Worm (Caenorhabditis elegans) whole organism, L1 larva: Measurements from ENCODE around the gene ccd-5.

Experiments
- C04F5.9 ChIP-seq: sonication (generic microtip); optimal IDR thresholded peaks from 2 replicates; lab custom pipeline; 2016; ENCODE audit warnings: missing genetic modification characterization, missing compliant biosample characterization
- C16A3.4 ChIP-seq: fragments of 150-350 bp; optimal IDR thresholded peaks from 2 replicates; lab custom pipeline; 2014; ENCODE audit warnings: missing biosample characterization, missing genetic modification characterization
- C34B4.2 ChIP-seq: sonication (generic microtip); optimal IDR thresholded peaks from 2 replicates; lab custom pipeline; 2017; ENCODE audit warnings: mild to moderate bottlenecking, missing genetic modification characterization, missing compliant biosample characterization
- Y116A8C.19 ChIP-seq: sonication (generic microtip); optimal IDR thresholded peaks from 2 replicates; lab custom pipeline; 2016; ENCODE audit warnings: missing compliant biosample characterization, missing genetic modification characterization, borderline replicate concordance
- alr-1 ChIP-seq: fragments of 200-800 bp; sonication (Bioruptor generic); optimal IDR thresholded peaks from 2 replicates; lab custom pipeline; 2018; ENCODE audit warnings: borderline replicate concordance, mild to moderate bottlenecking, missing genetic modification characterization, missing compliant biosample characterization
- blmp-1 ChIP-seq: fragments of 150-350 bp; optimal IDR thresholded peaks from 2 replicates; lab custom pipeline; 2014; ENCODE audit warnings: missing biosample characterization, missing genetic modification characterization
- ceh-82 ChIP-seq, 3 experiments: fragments of 150-350 bp in 1 of 3; sonication (generic microtip) in 2 of 3; optimal IDR thresholded peaks; 2 replicates each; lab custom pipeline; 2014 to 2017; ENCODE audit warnings: missing biosample characterization in 3 of 3, missing genetic modification characterization in 3 of 3
- ceh-90 ChIP-seq: sonication (generic microtip); optimal IDR thresholded peaks from 2 replicates; lab custom pipeline; 2016; ENCODE audit warnings: missing genetic modification characterization, missing compliant biosample characterization
- ces-1 ChIP-seq: fragments of 150-350 bp; optimal IDR thresholded peaks from 2 replicates; lab custom pipeline; 2014; ENCODE audit warnings: missing biosample characterization, missing genetic modification reagents, missing genetic modification characterization
- efl-1 ChIP-seq, 4 experiments: fragments of 150-350 bp; optimal IDR thresholded peaks in 3 of 4; peaks in 1 of 4; 1 replicate in 1 of 4; 2 replicates in 3 of 4; lab custom pipeline; 2014; ENCODE audit warnings: missing biosample characterization in 2 of 4, missing genetic modification characterization in 2 of 4, missing genetic modification reagents in 2 of 4
- efl-3 ChIP-seq: fragments of 200-800 bp; sonication (Bioruptor generic); optimal IDR thresholded peaks from 2 replicates; lab custom pipeline; 2018; ENCODE audit warnings: mild to moderate bottlenecking, missing genetic modification characterization, missing compliant biosample characterization
- elt-2 ChIP-seq: sonication (generic microtip); optimal IDR thresholded peaks from 2 replicates; lab custom pipeline; 2016; ENCODE audit warnings: missing genetic modification characterization, mild to moderate bottlenecking, inconsistent platforms, missing compliant biosample characterization, missing genetic modification reagents
- elt-3 ChIP-seq, 6 experiments: fragments of 150-350 bp in 1 of 6; sonication (generic microtip); optimal IDR thresholded peaks; 2 replicates each; lab custom pipeline; 2017 to 2018; ENCODE audit warnings: missing biosample characterization in 6 of 6, missing genetic modification characterization in 6 of 6, inconsistent platforms in 1 of 6
- grh-1 ChIP-seq: fragments of 200-800 bp; sonication (Bioruptor generic); IDR thresholded peaks from 2 replicates; pipeline ENCODE4 v1.3.6; 2022; ENCODE audit warnings: missing genetic modification reagents, missing genetic modification characterization, missing compliant biosample characterization
- hlh-17 ChIP-seq: fragments of 200-800 bp; sonication (Bioruptor generic); optimal IDR thresholded peaks from 2 replicates; lab custom pipeline; 2018; ENCODE audit warnings: missing genetic modification characterization, mild to moderate bottlenecking, missing compliant biosample characterization, moderate library complexity, borderline replicate concordance
- irx-1 ChIP-seq: sonication (generic microtip); optimal IDR thresholded peaks from 2 replicates; lab custom pipeline; 2016; ENCODE audit warnings: missing genetic modification characterization, missing compliant biosample characterization
- lin-13 ChIP-seq: fragments of 150-350 bp; optimal IDR thresholded peaks from 2 replicates; lab custom pipeline; 2014; ENCODE audit warnings: missing biosample characterization, missing genetic modification reagents, missing genetic modification characterization
- lin-14 ChIP-seq: fragments of 200-800 bp; sonication (Bioruptor generic); optimal IDR thresholded peaks from 2 replicates; lab custom pipeline; 2018; ENCODE audit warnings: mild to moderate bottlenecking, missing genetic modification characterization, moderate library complexity, missing compliant biosample characterization
- lin-35 ChIP-seq, 2 experiments: fragments of 150-350 bp; optimal IDR thresholded peaks; 2 replicates each; lab custom pipeline; 2014; ENCODE audit warnings: missing biosample characterization in 2 of 2, missing genetic modification characterization in 2 of 2, missing genetic modification reagents in 2 of 2
- lsy-2 ChIP-seq, 2 experiments: fragments of 150-350 bp; optimal IDR thresholded peaks; 2 replicates each; lab custom pipeline; 2014; ENCODE audit warnings: missing biosample characterization in 2 of 2, missing genetic modification characterization in 2 of 2
- mdl-1 ChIP-seq, 2 experiments: fragments of 150-350 bp; optimal IDR thresholded peaks; 2 replicates each; lab custom pipeline; 2014 to 2017; ENCODE audit warnings: missing biosample characterization in 2 of 2, missing genetic modification characterization in 2 of 2, inconsistent platforms in 1 of 2
- mep-1 ChIP-seq: fragments of 150-350 bp; optimal IDR thresholded peaks from 2 replicates; lab custom pipeline; 2014; ENCODE audit warnings: missing biosample characterization, missing genetic modification characterization
- nhr-19 ChIP-seq: fragments of 200-800 bp; sonication (Bioruptor generic); conservative IDR thresholded peaks from 2 replicates; pipeline ENCODE4 v1.3.6; 2022; ENCODE audit warnings: missing genetic modification characterization, missing compliant biosample characterization
- nhr-20 ChIP-seq: sonication (generic microtip); optimal IDR thresholded peaks from 2 replicates; lab custom pipeline; 2016; ENCODE audit warnings: mild to moderate bottlenecking, missing genetic modification characterization, missing compliant biosample characterization
- nhr-28 ChIP-seq: fragments of 150-350 bp; optimal IDR thresholded peaks from 2 replicates; lab custom pipeline; 2014; ENCODE audit warnings: missing biosample characterization, missing genetic modification characterization
- nhr-71 ChIP-seq: sonication (generic microtip); optimal IDR thresholded peaks from 2 replicates; lab custom pipeline; 2016; ENCODE audit warnings: mild to moderate bottlenecking, missing genetic modification characterization, moderate library complexity, missing compliant biosample characterization
- nhr-77 ChIP-seq: fragments of 150-350 bp; optimal IDR thresholded peaks from 2 replicates; lab custom pipeline; 2014; ENCODE audit warnings: missing biosample characterization, missing genetic modification characterization
- nhr-85 ChIP-seq: sonication (generic microtip); peaks from one replicate; lab custom pipeline; 2016; ENCODE audit warnings: missing genetic modification characterization, inconsistent platforms, missing compliant biosample characterization
- nhr-90 ChIP-seq: sonication (generic microtip); optimal IDR thresholded peaks from 2 replicates; lab custom pipeline; 2016; ENCODE audit warnings: mild to moderate bottlenecking, missing genetic modification characterization, missing compliant biosample characterization; ENCODE audit not compliant: poor library complexity
- pax-3 ChIP-seq: fragments of 200-800 bp; sonication (Bioruptor generic); optimal IDR thresholded peaks from 2 replicates; lab custom pipeline; 2018; ENCODE audit warnings: mild to moderate bottlenecking, missing genetic modification characterization, moderate library complexity, missing compliant biosample characterization
- pqm-1 ChIP-seq: sonication (generic microtip); optimal IDR thresholded peaks from 3 replicates; lab custom pipeline; 2017; ENCODE audit warnings: missing biosample characterization, missing genetic modification characterization
- rnt-1 ChIP-seq: sonication (generic microtip); optimal IDR thresholded peaks from 2 replicates; lab custom pipeline; 2016; ENCODE audit warnings: mild to moderate bottlenecking, missing genetic modification characterization, moderate library complexity, missing compliant biosample characterization
- skn-1 ChIP-seq: fragments of 150-350 bp; optimal IDR thresholded peaks from 2 replicates; lab custom pipeline; 2014; ENCODE audit warnings: missing biosample characterization, missing genetic modification characterization
- snu-23 ChIP-seq: sonication (generic microtip); optimal IDR thresholded peaks from 2 replicates; lab custom pipeline; 2016; ENCODE audit warnings: missing genetic modification characterization, missing compliant biosample characterization
- swsn-7 ChIP-seq: sonication (generic microtip); optimal IDR thresholded peaks from 2 replicates; lab custom pipeline; 2016; ENCODE audit warnings: missing genetic modification characterization, missing compliant biosample characterization
- tbx-2 ChIP-seq: sonication (generic microtip); optimal IDR thresholded peaks from 2 replicates; lab custom pipeline; 2016; ENCODE audit warnings: missing genetic modification characterization, missing compliant biosample characterization
- tlp-1 ChIP-seq: fragments of 150-350 bp; optimal IDR thresholded peaks from 2 replicates; lab custom pipeline; 2014; ENCODE audit warnings: missing biosample characterization, missing genetic modification characterization
- unc-130 ChIP-seq: fragments of 150-350 bp; optimal IDR thresholded peaks from 2 replicates; lab custom pipeline; 2017; ENCODE audit warnings: missing biosample characterization, missing genetic modification characterization, inconsistent platforms
- unc-30 ChIP-seq: sonication (generic microtip); optimal IDR thresholded peaks from 2 replicates; lab custom pipeline; 2017; ENCODE audit warnings: missing biosample characterization, missing genetic modification characterization
- unc-62 ChIP-seq: fragments of 150-350 bp; optimal IDR thresholded peaks from 2 replicates; lab custom pipeline; 2014; ENCODE audit warnings: missing biosample characterization, missing genetic modification reagents, missing genetic modification characterization
- unc-86 ChIP-seq: sonication (generic microtip); optimal IDR thresholded peaks from 2 replicates; lab custom pipeline; 2016; ENCODE audit warnings: missing genetic modification characterization, missing compliant biosample characterization
- vab-15 ChIP-seq: sonication (generic microtip); optimal IDR thresholded peaks from 2 replicates; lab custom pipeline; 2017; ENCODE audit warnings: missing genotype, mild to moderate bottlenecking, missing genetic modification characterization, missing compliant biosample characterization
- zag-1 ChIP-seq: fragments of 150-350 bp; optimal IDR thresholded peaks from 2 replicates; lab custom pipeline; 2014; ENCODE audit warnings: missing biosample characterization, missing genetic modification characterization
- ztf-4 ChIP-seq: fragments of 150-350 bp; optimal IDR thresholded peaks from 2 replicates; lab custom pipeline; 2014; ENCODE audit warnings: missing biosample characterization, missing genetic modification characterization

ccd-5 gene

DNA sequence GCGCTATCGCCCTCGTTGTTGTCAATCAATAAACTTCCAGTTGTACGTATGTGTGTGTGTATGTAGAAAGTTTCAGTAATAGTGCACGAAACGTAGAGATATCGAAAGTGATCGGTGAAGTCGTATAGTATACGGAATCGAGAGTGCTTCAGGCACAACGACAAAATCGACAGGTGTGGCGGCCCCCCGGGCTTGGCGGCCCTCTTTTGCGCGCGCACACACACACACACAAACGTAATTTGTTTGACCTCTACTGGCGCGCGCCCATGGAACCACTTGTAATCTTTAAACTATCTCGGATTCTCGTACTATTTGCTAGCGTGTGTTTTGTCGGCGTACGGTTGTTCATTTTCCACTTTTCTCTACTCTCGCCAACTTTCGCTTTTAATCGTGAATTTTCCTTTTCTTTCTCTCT lies 19.1 kb upstream of the ccd-5 start (continued):
- TF ChIP-seq elt-3 (tag; optimal IDR thresholded peaks at IDR 0.05; lab: Kevin White, UChicago) (peak in 2 of 6 experiments; percentile 44), nhr-85 (tag; lab: Kevin White, UChicago) (peak; percentile 96), pax-3 (tag; lab: Kevin White, UChicago) (no peak), skn-1 (tag; lab: Kevin White, UChicago) (peak; percentile 83), unc-130 (tag; lab: Kevin White, UChicago) (peak; percentile 79), tbx-2 (peak; percentile 76)
- TF ChIP-seq, all 84 proteins: peak for 31

DNA sequence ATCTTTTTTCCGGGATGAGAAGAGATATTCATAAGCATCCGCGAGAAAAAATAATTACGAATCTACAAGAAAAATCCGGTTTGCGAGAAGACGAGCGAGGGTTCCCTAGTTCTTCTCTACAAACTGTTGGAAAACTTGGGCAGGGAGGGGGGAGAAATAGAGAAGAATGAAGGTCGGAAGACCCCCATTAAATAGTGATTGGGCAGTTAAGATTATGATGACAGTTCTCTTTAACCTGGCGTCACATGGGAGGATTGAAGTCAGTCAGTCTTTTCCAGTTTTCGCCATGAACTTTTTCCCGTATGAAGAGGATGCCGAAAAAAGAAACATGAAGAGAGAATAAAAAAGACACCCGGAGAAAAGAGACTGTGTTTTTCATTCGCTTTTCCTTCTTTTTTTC lies 18.3 kb upstream of the ccd-5 start:
- peak; percentile 41 for TF ChIP-seq snu-23 (GFP tag; lab: Kevin White, UChicago)
- TF ChIP-seq nhr-77 (tag; lab: Kevin White, UChicago): no peak
- TF ChIP-seq nhr-71 (tag; lab: Kevin White, UChicago): peak; percentile 15
- TF ChIP-seq nhr-28 (tag; lab: Kevin White, UChicago): no peak
- TF ChIP-seq vab-15 (tag; lab: Kevin White, UChicago): peak; percentile 43
- TF ChIP-seq unc-130 (tag; lab: Kevin White, UChicago): peak; percentile 23
- no peak for TF ChIP-seq lin-13 (GFP tag; lab: Kevin White, UChicago)
- TF ChIP-seq C16A3.4 (tag; lab: Kevin White, UChicago): peak; percentile 5
- TF ChIP-seq elt-3 (tag; optimal IDR thresholded peaks at IDR 0.05; lab: Kevin White, UChicago): peak in 1 of 6 experiments; percentile 76
- peak; percentile 36 for TF ChIP-seq nhr-90 (tag; lab: Kevin White, UChicago)
- peak in 1 of 2 experiments; percentile 55 for TF ChIP-seq lin-35 (GFP tag; optimal IDR thresholded peaks at IDR 0.05; lab: Kevin White, UChicago)
- TF ChIP-seq hlh-17: no peak
- TF ChIP-seq lin-14 (GFP tag; lab: Kevin White, UChicago): peak; percentile 64
- peak; percentile 36 for TF ChIP-seq skn-1 (tag; lab: Kevin White, UChicago)
- peak; percentile 3 for TF ChIP-seq ztf-4 (tag; lab: Kevin White, UChicago)
- TF ChIP-seq nhr-20: peak; percentile 63
- peak in 1 of 2 experiments; percentile 39 for TF ChIP-seq mdl-1 (tag; optimal IDR thresholded peaks at IDR 0.05; lab: Kevin White, UChicago)
- TF ChIP-seq efl-1 (optimal IDR thresholded peaks at IDR 0.05; lab: Kevin White, UChicago): no peak
- no peak for TF ChIP-seq efl-1 (GFP tag; optimal IDR thresholded peaks at IDR 0.05 in 1 of 2; lab: Kevin White, UChicago)
- peak; percentile 83 for TF ChIP-seq nhr-85 (tag; lab: Kevin White, UChicago)
- TF ChIP-seq ceh-90 (tag; lab: Kevin White, UChicago): no peak
- TF ChIP-seq lsy-2 (tag; optimal IDR thresholded peaks at IDR 0.05; lab: Kevin White, UChicago): peak in 1 of 2 experiments; percentile 34
- TF ChIP-seq mep-1 (tag; lab: Kevin White, UChicago): peak; percentile 21
- TF ChIP-seq blmp-1 (tag; lab: Kevin White, UChicago): peak; percentile 85
- TF ChIP-seq grh-1 (GFP tag; lab: Robert Waterston, UW): no peak
- TF ChIP-seq efl-3 (GFP tag; lab: Kevin White, UChicago): no peak
- no peak for TF ChIP-seq ces-1 (GFP tag; lab: Kevin White, UChicago)
- TF ChIP-seq unc-86 (tag; lab: Kevin White, UChicago): no peak

DNA sequence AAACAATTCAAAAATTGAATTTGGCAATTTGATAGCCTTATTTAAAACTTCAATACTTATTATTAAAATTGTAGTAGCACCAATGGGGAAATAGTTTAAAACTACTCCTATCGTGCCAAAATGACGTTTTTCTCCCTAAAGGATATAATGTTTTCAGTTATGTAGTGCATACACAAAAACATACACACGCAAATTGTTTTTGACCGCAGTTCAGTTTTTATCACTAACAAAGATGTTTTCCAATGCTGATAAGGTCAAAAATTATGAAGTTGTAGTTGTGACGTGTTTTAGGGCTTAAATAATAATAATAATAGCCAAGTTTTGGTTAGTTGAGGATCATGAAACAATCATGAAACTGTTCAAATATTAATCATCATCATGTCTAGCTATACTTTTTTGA lies 17.6 kb upstream of the ccd-5 start:
- no peak for TF ChIP-seq C04F5.9 (tag; lab: Kevin White, UChicago)
- no peak for TF ChIP-seq ces-1 (GFP tag; lab: Kevin White, UChicago)
- no peak for TF ChIP-seq efl-3 (GFP tag; lab: Kevin White, UChicago)
- TF ChIP-seq blmp-1 (tag; lab: Kevin White, UChicago): no peak

ce11 chrX:2588012-2588411 lies 15.6 kb upstream of the ccd-5 start:
- TF ChIP-seq unc-30 (tag; lab: Kevin White, UChicago) (no peak), nhr-90 (tag; lab: Kevin White, UChicago) (peak; percentile 12), zag-1 (tag; lab: Kevin White, UChicago) (no peak), alr-1 (tag; lab: Kevin White, UChicago) (no peak), C34B4.2 (tag; lab: Kevin White, UChicago) (no peak), tbx-2 (no peak), irx-1 (tag; lab: Kevin White, UChicago) (no peak), pqm-1 (no peak), unc-86 (tag; lab: Kevin White, UChicago) (no peak), nhr-20 (peak; percentile 38), ztf-4 (tag; lab: Kevin White, UChicago) (no peak), C04F5.9 (tag; lab: Kevin White, UChicago) (no peak), swsn-7 (tag; lab: Kevin White, UChicago) (no peak), rnt-1 (tag; lab: Kevin White, UChicago) (no peak), Y116A8C.19 (tag; lab: Kevin White, UChicago) (no peak), snu-23 (GFP tag; lab: Kevin White, UChicago) (peak; percentile 41), unc-62 (GFP tag; lab: Kevin White, UChicago) (no peak), elt-2 (no peak), nhr-71 (tag; lab: Kevin White, UChicago) (peak; percentile 33), ceh-82 (tag; optimal IDR thresholded peaks at IDR 0.05; lab: Kevin White, UChicago) (no peak), tlp-1 (tag; lab: Kevin White, UChicago) (no peak), skn-1 (tag; lab: Kevin White, UChicago) (peak; percentile 9), nhr-19 (GFP tag; lab: Robert Waterston, UW) (no peak), mep-1 (tag; lab: Kevin White, UChicago) (no peak)
